Fruit fly (Drosophila melanogaster): ENCODE data around the gene RpL36A.
A peak's percentile ranks its signal among the peaks of the same experiment; 100 is the strongest.

The RpL36A gene

DNA sequence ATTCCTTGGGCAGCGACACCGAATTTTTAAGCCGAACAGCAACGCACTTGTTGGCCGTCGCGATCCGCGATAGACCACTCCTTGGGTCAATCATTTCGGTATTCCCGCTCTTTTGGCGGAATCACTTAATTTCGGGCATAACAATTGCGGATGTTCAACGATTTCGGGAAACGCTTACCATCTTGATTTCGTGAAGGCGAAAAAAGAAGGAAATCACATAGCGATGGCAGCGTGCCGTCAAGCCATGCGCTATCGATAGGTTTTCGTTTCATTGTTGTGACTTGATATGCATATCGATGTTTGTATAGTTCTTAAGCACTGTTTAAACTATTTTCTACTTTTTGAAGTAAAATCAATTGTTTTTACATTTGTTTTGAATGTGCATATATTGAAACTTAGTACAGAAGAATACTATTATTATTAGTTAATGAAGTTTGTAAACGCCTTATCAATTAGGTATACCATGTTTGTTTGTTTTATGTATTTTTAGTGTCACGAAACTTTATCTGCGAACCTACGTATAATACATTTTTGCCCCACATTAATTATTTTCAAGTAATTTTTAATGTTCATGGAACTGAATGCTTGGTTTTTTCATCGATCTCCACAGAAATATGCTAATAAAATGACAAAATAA lies at the start of gene RpL36A (continued):
- TF ChIP-seq CG12391 (tag; optimal IDR thresholded peaks at IDR 0.05) (peak; percentile 69), wdn (GFP tag; IDR thresholded peaks at IDR 0.05) (no peak; the same call in 1 of the 2 replicates), HmgD (GFP tag; optimal IDR thresholded peaks at IDR 0.05) (peak; percentile 69), lbe (GFP tag; optimal IDR thresholded peaks at IDR 0.05) (no peak), tup (GFP tag; optimal IDR thresholded peaks at IDR 0.05) (no peak), oc (tag; optimal IDR thresholded peaks at IDR 0.05) (no peak), bab2 (GFP tag; optimal IDR thresholded peaks at IDR 0.05) (no peak), NFAT (GFP tag; IDR thresholded peaks at IDR 0.05) (peak; percentile 82), CG12299 (tag; optimal IDR thresholded peaks at IDR 0.05) (peak; percentile 50), Xbp1 (GFP tag; optimal IDR thresholded peaks at IDR 0.05) (peak; percentile 55), HmgZ (tag; optimal IDR thresholded peaks at IDR 0.05) (peak; percentile 70), vnd (GFP tag; IDR thresholded peaks at IDR 0.05; ENCODE audit: partially characterized antibody) (peak; percentile 83), slp2 (GFP tag; optimal IDR thresholded peaks at IDR 0.05) (peak; percentile 33), CG12155 (GFP tag; optimal IDR thresholded peaks at IDR 0.05) (no peak), mam (GFP tag; optimal IDR thresholded peaks at IDR 0.05) (peak; percentile 66), zf30C (GFP tag; optimal IDR thresholded peaks at IDR 0.05) (no peak), disco-r (GFP tag; optimal IDR thresholded peaks at IDR 0.05) (peak; percentile 53), CG2889 (GFP tag; IDR thresholded peaks at IDR 0.05) (no peak), amos (GFP tag; IDR thresholded peaks at IDR 0.05; ENCODE audit: partially characterized antibody) (peak; percentile 97), wek (GFP tag; optimal IDR thresholded peaks at IDR 0.05) (peak; percentile 82), Camta (GFP tag; optimal IDR thresholded peaks at IDR 0.05) (peak; percentile 43), sob (GFP tag; IDR thresholded peaks at IDR 0.05) (peak; percentile 84), chif (GFP tag; optimal IDR thresholded peaks at IDR 0.05) (peak in 1 of 2 experiments; percentile 63), Side (GFP tag; optimal IDR thresholded peaks at IDR 0.05) (peak; percentile 61), eyg (GFP tag; optimal IDR thresholded peaks at IDR 0.05) (peak; percentile 49), Poxn (GFP tag; IDR thresholded peaks at IDR 0.05) (no peak), CG1233 (GFP tag; optimal IDR thresholded peaks at IDR 0.05) (peak; percentile 4), Sin3A (optimal IDR thresholded peaks at IDR 0.05) (peak; percentile 3), NC2α (GFP tag; optimal IDR thresholded peaks at IDR 0.05) (no peak), CG17186 (GFP tag; optimal IDR thresholded peaks at IDR 0.05) (peak; percentile 21), Lhr (GFP tag; optimal IDR thresholded peaks at IDR 0.05) (peak; percentile 16), Fer1 (GFP tag; optimal IDR thresholded peaks at IDR 0.05) (peak; percentile 76), CG18262 (tag; optimal IDR thresholded peaks at IDR 0.05) (no peak), Bteb2 (GFP tag; optimal IDR thresholded peaks at IDR 0.05) (peak; percentile 43), tin (GFP tag; optimal IDR thresholded peaks at IDR 0.05) (peak; percentile 40), insv (GFP tag; optimal IDR thresholded peaks at IDR 0.05) (peak in 1 of 2 experiments; percentile 54), ap (GFP tag; IDR thresholded peaks at IDR 0.05) (no peak), CG7786 (GFP tag; optimal IDR thresholded peaks at IDR 0.05) (peak; percentile 35), CG4617 (GFP tag; optimal IDR thresholded peaks at IDR 0.05; ENCODE audit: borderline replicate concordance) (no peak), so (GFP tag; IDR thresholded peaks at IDR 0.05) (peak; percentile 76; the same call in 2 of the 3 replicates), Med (GFP tag) (peak; percentile 94), Jarid2 (GFP tag; optimal IDR thresholded peaks at IDR 0.05) (no peak), CG31224 (GFP tag; IDR thresholded peaks at IDR 0.05) (peak; percentile 20; the same call in 1 of the 2 replicates), phol (tag; optimal IDR thresholded peaks at IDR 0.05) (peak; percentile 41), Eip74EF (GFP tag; optimal IDR thresholded peaks at IDR 0.05) (no peak), CG32772 (GFP tag; IDR thresholded peaks at IDR 0.05) (peak; percentile 33; the same call in 1 of the 2 replicates), ci (GFP tag; IDR thresholded peaks at IDR 0.05) (peak; percentile 84), CG2116 (GFP tag; optimal IDR thresholded peaks at IDR 0.05) (peak; percentile 85), lmd (GFP tag; IDR thresholded peaks at IDR 0.05) (peak; percentile 43; the same call in 1 of the 2 replicates), Ets65A (GFP tag) (peak; percentile 93)
